Worm (Caenorhabditis elegans) whole organism, mixed stage, embryonic: ENCODE measurements around the gene nhr-67.

Experiments used
- M03D4.4 ChIP-seq: sonication (generic microtip); optimal IDR thresholded peaks from 2 replicates; lab custom pipeline; 2017; ENCODE audit warnings: mild to moderate bottlenecking, missing genetic modification characterization, missing compliant biosample characterization
- bed-3 ChIP-seq: fragments of 200-800 bp; sonication (Bioruptor generic); optimal IDR thresholded peaks from 3 replicates; lab custom pipeline; 2018; ENCODE audit warnings: mild to moderate bottlenecking, missing genetic modification characterization, moderate library complexity, missing compliant biosample characterization
- blmp-1 ChIP-seq: fragments of 150-350 bp; optimal IDR thresholded peaks from 2 replicates; lab custom pipeline; 2014; ENCODE audit warnings: missing biosample characterization, missing genetic modification characterization
- ceh-39 ChIP-seq: fragments of 150-350 bp; optimal IDR thresholded peaks from 2 replicates; lab custom pipeline; 2014; ENCODE audit warnings: missing biosample characterization, missing genetic modification characterization
- ceh-43 ChIP-seq: fragments of 200-800 bp; sonication (Bioruptor generic); optimal IDR thresholded peaks from 2 replicates; lab custom pipeline; 2018; ENCODE audit warnings: mild to moderate bottlenecking, missing genetic modification characterization, moderate library complexity, missing compliant biosample characterization
- ceh-83 ChIP-seq: fragments of 200-800 bp; sonication (Bioruptor generic); optimal IDR thresholded peaks from 2 replicates; lab custom pipeline; 2018; ENCODE audit warnings: mild to moderate bottlenecking, missing genetic modification characterization, missing compliant biosample characterization
- ces-1 ChIP-seq: fragments of 150-350 bp; optimal IDR thresholded peaks from 2 replicates; lab custom pipeline; 2014; ENCODE audit warnings: missing biosample characterization, missing genetic modification reagents, missing genetic modification characterization
- cnd-1 ChIP-seq: fragments of 200-800 bp; sonication (Bioruptor generic); optimal IDR thresholded peaks from 2 replicates; lab custom pipeline; 2018; ENCODE audit warnings: mild to moderate bottlenecking, missing genetic modification characterization, missing compliant biosample characterization
- drap-1 ChIP-seq: fragments of 200-800 bp; sonication (Bioruptor generic); optimal IDR thresholded peaks from 3 replicates; lab custom pipeline; 2018; ENCODE audit warnings: mild to moderate bottlenecking, missing genetic modification characterization, missing compliant biosample characterization
- elt-1 ChIP-seq: sonication (generic microtip); optimal IDR thresholded peaks from 2 replicates; lab custom pipeline; 2017; ENCODE audit warnings: missing genetic modification characterization, mild to moderate bottlenecking, missing compliant biosample characterization, antibody characterized with exemption, moderate library complexity, borderline replicate concordance; ENCODE audit not compliant: insufficient read depth
- elt-3 ChIP-seq: fragments of 150-350 bp; optimal IDR thresholded peaks from 2 replicates; lab custom pipeline; 2014; ENCODE audit warnings: missing biosample characterization, missing genetic modification characterization
- flh-1 ChIP-seq: fragments of 200-800 bp; sonication (Bioruptor generic); optimal IDR thresholded peaks from 2 replicates; lab custom pipeline; 2018; ENCODE audit warnings: mild to moderate bottlenecking, missing genetic modification characterization, moderate library complexity, missing compliant biosample characterization
- ham-2 ChIP-seq: fragments of 200-800 bp; sonication (Bioruptor generic); optimal IDR thresholded peaks from 2 replicates; lab custom pipeline; 2018; ENCODE audit warnings: mild to moderate bottlenecking, missing genetic modification characterization, missing compliant biosample characterization
- hlh-1 ChIP-seq: fragments of 150-350 bp; optimal IDR thresholded peaks from 2 replicates; lab custom pipeline; 2014; ENCODE audit warnings: missing biosample characterization, missing genetic modification reagents, missing genetic modification characterization
- lin-13 ChIP-seq: fragments of 150-350 bp; optimal IDR thresholded peaks from 2 replicates; lab custom pipeline; 2014; ENCODE audit warnings: missing biosample characterization, missing genetic modification characterization
- lin-32 ChIP-seq: fragments of 200-800 bp; sonication (Bioruptor generic); optimal IDR thresholded peaks from 2 replicates; lab custom pipeline; 2018; ENCODE audit warnings: mild to moderate bottlenecking, missing genetic modification characterization, missing compliant biosample characterization
- lsy-2 ChIP-seq: fragments of 150-350 bp; optimal IDR thresholded peaks from 2 replicates; lab custom pipeline; 2014; ENCODE audit warnings: missing biosample characterization, missing genetic modification characterization
- mab-5 ChIP-seq: fragments of 150-350 bp; optimal IDR thresholded peaks from 2 replicates; lab custom pipeline; 2014; ENCODE audit warnings: missing biosample characterization, missing genetic modification characterization
- mep-1 ChIP-seq: fragments of 150-350 bp; optimal IDR thresholded peaks from 2 replicates; lab custom pipeline; 2017; ENCODE audit warnings: missing biosample characterization, missing genetic modification reagents, missing genetic modification characterization, inconsistent platforms
- mls-2 ChIP-seq: sonication (generic microtip); optimal IDR thresholded peaks from 2 replicates; lab custom pipeline; 2016; ENCODE audit warnings: mild to moderate bottlenecking, missing genetic modification characterization, moderate library complexity, missing compliant biosample characterization
- nhr-12 ChIP-seq: fragments of 150-350 bp; optimal IDR thresholded peaks from 2 replicates; lab custom pipeline; 2014; ENCODE audit warnings: missing biosample characterization, missing genetic modification characterization
- nhr-2 ChIP-seq: fragments of 150-350 bp; optimal IDR thresholded peaks from 2 replicates; lab custom pipeline; 2014; ENCODE audit warnings: missing biosample characterization, missing genetic modification characterization
- nhr-237 ChIP-seq: fragments of 150-350 bp; optimal IDR thresholded peaks from 2 replicates; lab custom pipeline; 2014; ENCODE audit warnings: missing biosample characterization, missing genetic modification characterization
- nhr-28 ChIP-seq: fragments of 150-350 bp; optimal IDR thresholded peaks from 2 replicates; lab custom pipeline; 2014; ENCODE audit warnings: missing biosample characterization, missing genetic modification characterization
- nhr-76 ChIP-seq: sonication (generic microtip); optimal IDR thresholded peaks from 2 replicates; lab custom pipeline; 2017; ENCODE audit warnings: missing biosample characterization, missing genetic modification characterization
- pha-4 ChIP-seq: fragments of 150-350 bp; optimal IDR thresholded peaks from 2 replicates; lab custom pipeline; 2018; ENCODE audit warnings: missing biosample characterization, missing genetic modification reagents, missing genetic modification characterization
- sem-2 ChIP-seq: fragments of 200-800 bp; sonication (Bioruptor generic); optimal IDR thresholded peaks from 2 replicates; lab custom pipeline; 2018; ENCODE audit warnings: mild to moderate bottlenecking, missing genetic modification characterization, missing compliant biosample characterization
- snpc-4 ChIP-seq: fragments of 150-350 bp; optimal IDR thresholded peaks from 2 replicates; lab custom pipeline; 2014; ENCODE audit warnings: missing biosample characterization, missing genetic modification characterization
- sptf-1 ChIP-seq: sonication (generic microtip); optimal IDR thresholded peaks from 2 replicates; lab custom pipeline; 2017; ENCODE audit warnings: mild to moderate bottlenecking, missing genetic modification characterization, moderate library complexity, missing compliant biosample characterization
- tbx-8 ChIP-seq: fragments of 200-800 bp; sonication (Bioruptor generic); optimal IDR thresholded peaks from 2 replicates; lab custom pipeline; 2018; ENCODE audit warnings: mild to moderate bottlenecking, missing genetic modification characterization, moderate library complexity, missing compliant biosample characterization
- unc-120 ChIP-seq: sonication (generic microtip); optimal IDR thresholded peaks from 2 replicates; lab custom pipeline; 2017; ENCODE audit warnings: missing genetic modification characterization, missing compliant biosample characterization; ENCODE audit not compliant: poor library complexity, severe bottlenecking
- unc-39 ChIP-seq: fragments of 150-350 bp; optimal IDR thresholded peaks from 2 replicates; lab custom pipeline; 2014; ENCODE audit warnings: missing biosample characterization, missing genetic modification characterization
- unc-62 ChIP-seq: fragments of 150-350 bp; optimal IDR thresholded peaks from 2 replicates; lab custom pipeline; 2014; ENCODE audit warnings: missing biosample characterization, missing genetic modification reagents, missing genetic modification characterization
- zip-8 ChIP-seq: fragments of 150-350 bp; optimal IDR thresholded peaks from 2 replicates; lab custom pipeline; 2014; ENCODE audit warnings: missing biosample characterization, missing genetic modification characterization
- ztf-11 ChIP-seq: fragments of 150-350 bp; optimal IDR thresholded peaks from 2 replicates; lab custom pipeline; 2014; ENCODE audit warnings: missing biosample characterization, missing genetic modification characterization

nhr-67 gene

DNA sequence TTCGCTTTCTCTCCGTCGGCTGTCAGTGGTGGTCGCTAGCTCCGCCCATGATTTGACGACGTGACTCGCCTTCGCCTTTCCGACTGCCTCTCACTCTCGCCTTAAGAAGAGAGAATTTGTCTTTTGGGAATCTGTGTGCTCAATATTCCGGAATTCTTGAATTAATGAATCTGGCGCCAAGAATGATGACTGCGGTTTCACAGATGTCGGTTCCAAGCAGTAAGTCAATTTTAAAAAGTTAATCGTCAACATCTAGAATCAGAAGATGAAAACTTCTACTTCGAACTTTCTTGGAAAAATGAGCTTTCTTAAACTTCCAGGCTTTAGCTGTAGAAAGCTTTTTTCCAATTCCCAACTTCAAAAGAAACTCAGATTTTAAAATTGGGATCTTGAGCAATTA lies at the start of gene nhr-67:
Gene nhr-67, plus strand, starts transcription at position 97 of the 400 bp plus-strand sequence.
- TF ChIP-seq elt-1 (tag; lab: Kevin White, UChicago): no peak
- TF ChIP-seq bed-3 (GFP tag; lab: Kevin White, UChicago): no peak
- no peak for TF ChIP-seq sem-2 (GFP tag; lab: Kevin White, UChicago)
- TF ChIP-seq, all 35 proteins: peak for 0

ce11 chrIV:11119972-11120562 lies 49.5 kb upstream of the nhr-67 start:
- TF ChIP-seq mep-1 (tag; lab: Kevin White, UChicago) (no peak), mls-2 (tag; lab: Kevin White, UChicago) (no peak), lin-13 (tag; lab: Kevin White, UChicago) (no peak), ces-1 (no peak), mab-5 (no peak), unc-62 (no peak), drap-1 (GFP tag; lab: Kevin White, UChicago) (no peak), bed-3 (GFP tag; lab: Kevin White, UChicago) (no peak), zip-8 (tag; lab: Kevin White, UChicago) (no peak), nhr-28 (no peak), unc-120 (no peak), tbx-8 (GFP tag; lab: Kevin White, UChicago) (no peak), lsy-2 (tag; lab: Kevin White, UChicago) (no peak), nhr-76 (tag; lab: Kevin White, UChicago) (no peak), sem-2 (GFP tag; lab: Kevin White, UChicago) (no peak), elt-3 (tag; lab: Kevin White, UChicago) (no peak), M03D4.4 (tag; lab: Kevin White, UChicago) (no peak), cnd-1 (no peak), blmp-1 (no peak), ztf-11 (tag; lab: Kevin White, UChicago) (no peak), pha-4 (tag; lab: Kevin White, UChicago) (peak; percentile 10), flh-1 (no peak), elt-1 (tag; lab: Kevin White, UChicago) (peak; percentile 95), ceh-83 (GFP tag; lab: Kevin White, UChicago) (no peak), nhr-237 (tag; lab: Kevin White, UChicago) (no peak), sptf-1 (tag; lab: Kevin White, UChicago) (no peak), nhr-12 (no peak), unc-39 (tag; lab: Kevin White, UChicago) (no peak), nhr-2 (tag; lab: Kevin White, UChicago) (peak; percentile 50), snpc-4 (tag; lab: Kevin White, UChicago) (no peak), ham-2 (GFP tag; lab: Kevin White, UChicago) (peak; percentile 74), lin-32 (GFP tag; lab: Kevin White, UChicago) (no peak)

DNA sequence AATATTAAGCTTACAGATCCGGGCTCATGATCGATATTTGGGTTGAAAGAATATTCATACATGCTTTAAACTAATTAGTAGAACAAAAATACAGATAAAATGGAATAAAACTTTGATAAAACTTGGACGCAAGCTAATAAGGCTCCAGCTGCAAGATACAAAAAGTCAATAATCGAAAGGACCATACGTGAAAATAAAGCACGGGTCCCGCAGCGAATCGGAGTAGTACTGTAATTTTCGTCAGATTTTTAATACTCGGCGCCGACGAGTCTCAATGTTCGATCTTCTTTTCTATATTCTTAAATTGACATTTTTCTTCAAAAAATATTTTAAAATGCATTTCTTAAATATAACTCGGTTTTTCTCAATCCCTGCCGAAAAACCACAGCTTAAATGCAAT lies 44.9 kb upstream of the nhr-67 start, which contains the start of gene spo-11:
Gene spo-11, minus strand, starts transcription at position 189 of the 400 bp plus-strand sequence.
- TF ChIP-seq ces-1 (no peak), drap-1 (GFP tag; lab: Kevin White, UChicago) (no peak), mls-2 (tag; lab: Kevin White, UChicago) (no peak), ceh-43 (GFP tag; lab: Kevin White, UChicago) (no peak)

DNA sequence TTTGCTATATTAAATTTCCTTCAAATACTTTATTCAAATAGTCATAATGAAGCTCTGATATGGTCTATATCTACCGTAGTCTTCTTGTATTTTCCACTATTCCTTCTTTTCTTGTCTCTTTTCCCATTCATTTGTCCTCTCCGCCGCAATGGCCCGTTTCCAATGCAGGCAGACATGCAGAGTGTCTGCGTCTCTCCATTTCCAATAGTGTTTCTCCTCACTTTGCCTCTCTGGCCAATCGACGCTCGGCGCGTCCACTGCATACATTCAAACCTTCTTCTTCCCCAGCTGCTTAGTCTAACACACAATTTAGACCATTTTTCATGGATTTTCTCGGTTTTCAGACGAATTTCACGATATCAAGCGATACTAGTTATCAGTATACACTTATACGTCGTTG lies 44.3 kb upstream of the nhr-67 start:
- no peak for TF ChIP-seq sptf-1 (tag; lab: Kevin White, UChicago)
- TF ChIP-seq nhr-2 (tag; lab: Kevin White, UChicago): no peak
- TF ChIP-seq unc-120: peak; percentile 63
- TF ChIP-seq zip-8 (tag; lab: Kevin White, UChicago): no peak
- no peak for TF ChIP-seq ceh-39 (tag; lab: Kevin White, UChicago)
- TF ChIP-seq drap-1 (GFP tag; lab: Kevin White, UChicago): no peak
- TF ChIP-seq snpc-4 (tag; lab: Kevin White, UChicago): no peak
- TF ChIP-seq pha-4 (tag; lab: Kevin White, UChicago): peak; percentile 41
- TF ChIP-seq nhr-76 (tag; lab: Kevin White, UChicago): no peak
- TF ChIP-seq blmp-1: no peak
- TF ChIP-seq mab-5: no peak
- TF ChIP-seq lsy-2 (tag; lab: Kevin White, UChicago): peak; percentile 43
- no peak for TF ChIP-seq nhr-28
- no peak for TF ChIP-seq lin-32 (GFP tag; lab: Kevin White, UChicago)
- no peak for TF ChIP-seq unc-39 (tag; lab: Kevin White, UChicago)
- no peak for TF ChIP-seq ham-2 (GFP tag; lab: Kevin White, UChicago)
- no peak for TF ChIP-seq ceh-83 (GFP tag; lab: Kevin White, UChicago)
- no peak for TF ChIP-seq mep-1 (tag; lab: Kevin White, UChicago)
- peak; percentile 38 for TF ChIP-seq lin-13 (tag; lab: Kevin White, UChicago)
- TF ChIP-seq hlh-1: no peak
- TF ChIP-seq flh-1: no peak
- no peak for TF ChIP-seq sem-2 (GFP tag; lab: Kevin White, UChicago)
- TF ChIP-seq mls-2 (tag; lab: Kevin White, UChicago): peak; percentile 46
